Worm (Caenorhabditis elegans): Measurements from ENCODE around the gene F47B8.5.

F47B8.5 gene

DNA sequence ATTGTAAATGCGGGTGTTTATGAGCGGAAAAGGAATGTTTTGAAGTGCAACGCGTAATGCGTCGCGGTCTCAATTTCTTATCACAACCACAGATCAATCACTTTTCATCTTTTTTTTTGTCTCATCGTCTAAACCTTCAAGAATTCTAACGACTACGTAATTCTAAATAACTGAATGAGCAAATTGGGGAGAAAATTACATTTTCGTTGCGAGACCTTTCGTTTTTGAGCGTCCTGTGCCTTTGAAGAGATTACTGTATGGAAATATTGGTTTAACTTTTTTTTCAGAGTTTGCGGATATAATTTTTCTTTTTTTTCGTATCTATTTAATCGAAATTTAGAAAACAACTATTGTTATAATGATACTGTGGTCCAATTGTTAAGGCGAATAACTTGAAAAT, 22.8 kb upstream of the F47B8.5 start:
- TF ChIP-seq ceh-31 (tag; optimal IDR thresholded peaks at IDR 0.05) (no peak), unc-3 (GFP tag; conservative IDR thresholded peaks at IDR 0.05) (no peak), unc-3 (tag; optimal IDR thresholded peaks at IDR 0.05) (no peak), zip-5 (tag; optimal IDR thresholded peaks at IDR 0.05) (no peak), pha-4 (tag; optimal IDR thresholded peaks at IDR 0.05) (no peak), ceh-18 (tag; optimal IDR thresholded peaks at IDR 0.05) (no peak), hlh-13 (GFP tag; optimal IDR thresholded peaks at IDR 0.05) (no peak), gmeb-2 (tag; optimal IDR thresholded peaks at IDR 0.05) (no peak), pat-9 (tag; optimal IDR thresholded peaks at IDR 0.05) (no peak), Y22D7AL.16 (tag; optimal IDR thresholded peaks at IDR 0.05) (no peak), hlh-8 (tag; optimal IDR thresholded peaks at IDR 0.05) (no peak), unc-86 (tag; optimal IDR thresholded peaks at IDR 0.05) (no peak), ceh-48 (tag; optimal IDR thresholded peaks at IDR 0.05) (no peak), K02D7.2 (tag; optimal IDR thresholded peaks at IDR 0.05) (no peak), npax-4 (tag; optimal IDR thresholded peaks at IDR 0.05) (no peak), ets-4 (tag; optimal IDR thresholded peaks at IDR 0.05) (no peak)

ce11 chrV:14347234-14347826, 19.7 kb upstream of the F47B8.5 start, which contains the start of gene cept-2:
Gene cept-2, plus strand, starts transcription at chrV:14347766.
- TF ChIP-seq gmeb-2 (tag; optimal IDR thresholded peaks at IDR 0.05), result peak; percentile 21
- TF ChIP-seq madf-2 (tag; optimal IDR thresholded peaks at IDR 0.05), result peak; percentile 44
- TF ChIP-seq che-1 (tag; optimal IDR thresholded peaks at IDR 0.05), result no peak
- peak; percentile 84 for TF ChIP-seq rnt-1 (tag; optimal IDR thresholded peaks at IDR 0.05)
- TF ChIP-seq unc-86 (tag; optimal IDR thresholded peaks at IDR 0.05), result peak; percentile 59
- TF ChIP-seq elt-4 (tag; optimal IDR thresholded peaks at IDR 0.05), result no peak
- TF ChIP-seq tbx-2 (tag; optimal IDR thresholded peaks at IDR 0.05), result peak; percentile 87
- no peak for TF ChIP-seq pha-4 (tag; optimal IDR thresholded peaks at IDR 0.05)
- TF ChIP-seq pqm-1 (tag; optimal IDR thresholded peaks at IDR 0.05), result peak; percentile 8
- peak; percentile 75 for TF ChIP-seq pax-1 (tag; optimal IDR thresholded peaks at IDR 0.05)
- peak; percentile 75 for TF ChIP-seq nfya-1 (tag; optimal IDR thresholded peaks at IDR 0.05)
- peak; percentile 75 for TF ChIP-seq fax-1 (tag; optimal IDR thresholded peaks at IDR 0.05)
- TF ChIP-seq fkh-6 (tag; optimal IDR thresholded peaks at IDR 0.05), result no peak
- TF ChIP-seq K09A11.1 (tag; optimal IDR thresholded peaks at IDR 0.05; ENCODE audit: insufficient read depth), result peak; percentile 21
- TF ChIP-seq ets-4 (tag; optimal IDR thresholded peaks at IDR 0.05), result peak; percentile 46
- TF ChIP-seq lim-6 (tag; optimal IDR thresholded peaks at IDR 0.05), result peak; percentile 73
- TF ChIP-seq ceh-31 (tag; optimal IDR thresholded peaks at IDR 0.05), result peak; percentile 94
- no peak for TF ChIP-seq ceh-24 (tag; optimal IDR thresholded peaks at IDR 0.05)
- TF ChIP-seq dmd-4 (tag; optimal IDR thresholded peaks at IDR 0.05; ENCODE audit: borderline replicate concordance), result no peak
- peak; percentile 57 for TF ChIP-seq ztf-16 (tag; optimal IDR thresholded peaks at IDR 0.05)
- peak; percentile 65 for TF ChIP-seq tbx-7 (tag; optimal IDR thresholded peaks at IDR 0.05)
- TF ChIP-seq ceh-6 (GFP tag; optimal IDR thresholded peaks at IDR 0.05), result no peak
- TF ChIP-seq ahr-1 (tag; optimal IDR thresholded peaks at IDR 0.05), result peak; percentile 57
- TF ChIP-seq ceh-14 (tag; optimal IDR thresholded peaks at IDR 0.05), result peak; percentile 76
- TF ChIP-seq C08G9.2 (tag; optimal IDR thresholded peaks at IDR 0.05), result peak; percentile 84
- no peak for TF ChIP-seq hlh-13 (GFP tag; optimal IDR thresholded peaks at IDR 0.05)
- peak; percentile 56 for TF ChIP-seq dve-1 (tag; optimal IDR thresholded peaks at IDR 0.05)
- peak; percentile 30 for TF ChIP-seq F13H6.1 (tag; optimal IDR thresholded peaks at IDR 0.05)
- TF ChIP-seq K02D7.2 (tag; optimal IDR thresholded peaks at IDR 0.05), result no peak
- peak; percentile 58 for TF ChIP-seq hlh-8 (tag; optimal IDR thresholded peaks at IDR 0.05)
- TF ChIP-seq zip-5 (tag; optimal IDR thresholded peaks at IDR 0.05), result peak; percentile 32
- peak; percentile 61 for TF ChIP-seq ceh-34 (tag; optimal IDR thresholded peaks at IDR 0.05)
- peak; percentile 83 for TF ChIP-seq unc-42 (tag; optimal IDR thresholded peaks at IDR 0.05)
- TF ChIP-seq ceh-2 (tag; optimal IDR thresholded peaks at IDR 0.05), result peak; percentile 55
- TF ChIP-seq ref-2 (tag; optimal IDR thresholded peaks at IDR 0.05), result peak; percentile 91
- peak; percentile 77 for TF ChIP-seq ceh-18 (tag; optimal IDR thresholded peaks at IDR 0.05)
- peak; percentile 4 for TF ChIP-seq hlh-30 (tag; optimal IDR thresholded peaks at IDR 0.05; ENCODE audit: insufficient read depth)
- no peak for TF ChIP-seq elt-2 (tag; optimal IDR thresholded peaks at IDR 0.05)
